Worm (Caenorhabditis elegans): ENCODE measurements around the gene spn-4.

spn-4 gene

DNA sequence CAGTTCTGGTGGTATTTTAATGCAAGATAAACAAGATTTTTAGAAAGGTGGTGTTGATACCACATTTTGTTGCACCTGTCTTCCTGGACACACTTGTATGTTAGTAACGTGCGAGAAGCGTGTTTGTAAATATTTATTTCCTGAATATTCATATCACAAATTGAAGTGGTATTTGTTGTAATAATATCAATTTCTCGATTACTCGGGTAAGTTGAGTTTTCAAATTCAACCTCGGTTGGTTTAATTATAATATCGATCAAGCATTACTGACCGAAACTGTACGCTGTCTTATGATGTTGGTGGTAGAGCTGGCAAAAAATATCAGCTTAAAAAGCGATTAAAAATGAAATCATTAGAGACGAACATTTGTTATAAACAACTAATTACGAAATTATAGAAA is 19.3 kb upstream of the spn-4 start, which contains the start of gene dmsr-11:
TSS of gene dmsr-11 (minus strand) at position 101 of the 400 bp plus-strand sequence.
- TF ChIP-seq sea-1 (GFP tag; conservative IDR thresholded peaks at IDR 0.05) (no peak), ceh-13 (GFP tag; optimal IDR thresholded peaks at IDR 0.05) (no peak), hnd-1 (tag; optimal IDR thresholded peaks at IDR 0.05) (no peak), ets-7 (tag; optimal IDR thresholded peaks at IDR 0.05) (no peak), aly-1 (tag; optimal IDR thresholded peaks at IDR 0.05) (no peak), ama-1 (optimal IDR thresholded peaks at IDR 0.05) (no peak), tbx-37 (GFP tag; conservative IDR thresholded peaks at IDR 0.05) (no peak), F13C5.2 (tag; optimal IDR thresholded peaks at IDR 0.05) (no peak), B0310.2 (tag; optimal IDR thresholded peaks at IDR 0.05) (no peak), hmg-4 (GFP tag; optimal IDR thresholded peaks at IDR 0.05) (no peak), flt-1 (GFP tag; IDR thresholded peaks at IDR 0.05) (no peak), hmbx-1 (tag; optimal IDR thresholded peaks at IDR 0.05) (no peak), tra-4 (tag; optimal IDR thresholded peaks at IDR 0.05) (no peak), scrt-1 (GFP tag; IDR thresholded peaks at IDR 0.05) (no peak), pes-1 (GFP tag; IDR thresholded peaks at IDR 0.05) (no peak)

DNA sequence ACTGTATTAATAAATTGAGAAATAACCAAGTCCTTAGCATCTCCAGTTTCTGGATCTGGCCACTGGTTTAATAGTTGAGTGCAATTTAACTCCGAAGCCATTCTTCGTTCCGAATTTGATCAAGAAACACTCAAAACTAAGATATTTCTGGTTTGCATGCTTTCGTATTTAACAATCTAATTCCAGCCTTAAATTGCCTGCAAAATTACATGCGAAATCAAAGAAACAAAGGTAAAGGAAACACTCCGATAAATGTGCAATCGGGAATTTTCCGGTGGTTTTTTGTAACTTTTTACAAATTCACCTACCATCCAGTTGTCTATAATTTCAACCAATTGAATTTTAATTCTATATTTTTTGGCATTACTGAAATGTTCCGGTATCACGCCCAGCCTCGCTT is 17.1 kb upstream of the spn-4 start, which contains the start of gene dmsr-10:
TSS of gene dmsr-10 (minus strand) at position 101 of the 400 bp plus-strand sequence.
- TF ChIP-seq ets-7 (tag; optimal IDR thresholded peaks at IDR 0.05) (no peak), hnd-1 (tag; optimal IDR thresholded peaks at IDR 0.05) (no peak), ceh-13 (GFP tag; optimal IDR thresholded peaks at IDR 0.05) (no peak), ama-1 (optimal IDR thresholded peaks at IDR 0.05) (no peak), scrt-1 (GFP tag; IDR thresholded peaks at IDR 0.05) (no peak), tbx-11 (GFP tag; IDR thresholded peaks at IDR 0.05) (no peak), F13C5.2 (tag; optimal IDR thresholded peaks at IDR 0.05) (no peak), aly-1 (tag; optimal IDR thresholded peaks at IDR 0.05) (no peak), tra-4 (tag; optimal IDR thresholded peaks at IDR 0.05) (no peak), sea-1 (GFP tag; conservative IDR thresholded peaks at IDR 0.05) (no peak), flt-1 (GFP tag; IDR thresholded peaks at IDR 0.05) (no peak), hmbx-1 (tag; optimal IDR thresholded peaks at IDR 0.05) (no peak)

DNA sequence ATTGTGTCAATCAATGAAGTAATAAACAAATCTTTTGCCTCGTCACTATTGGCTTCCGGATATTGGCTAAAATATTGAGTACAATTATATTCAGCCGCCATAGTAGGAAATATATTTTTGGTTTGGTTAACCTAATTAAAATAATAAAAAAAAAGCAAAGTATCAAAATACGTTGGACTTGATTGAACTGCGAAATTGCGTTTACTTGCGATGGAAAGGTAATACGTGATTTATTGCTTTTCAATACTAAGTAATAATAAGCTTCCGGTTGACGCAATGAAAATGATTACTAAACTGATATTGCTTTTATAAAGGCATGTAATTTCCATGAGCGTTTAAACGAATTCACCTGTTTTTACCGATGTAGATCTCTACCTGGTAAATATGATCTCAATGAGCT is 14.9 kb upstream of the spn-4 start, which contains the start of gene dmsr-9:
TSS of gene dmsr-9 (minus strand) at position 101 of the 400 bp plus-strand sequence.
- no peak for TF ChIP-seq ceh-36 (tag; optimal IDR thresholded peaks at IDR 0.05)
- TF ChIP-seq flt-1 (GFP tag; IDR thresholded peaks at IDR 0.05): no peak
- no peak for TF ChIP-seq ceh-13 (GFP tag; optimal IDR thresholded peaks at IDR 0.05)
- no peak for TF ChIP-seq tbx-11 (GFP tag; IDR thresholded peaks at IDR 0.05)
- no peak for TF ChIP-seq hnd-1 (tag; optimal IDR thresholded peaks at IDR 0.05)
- no peak for TF ChIP-seq hmbx-1 (tag; optimal IDR thresholded peaks at IDR 0.05)
- no peak for TF ChIP-seq scrt-1 (GFP tag; IDR thresholded peaks at IDR 0.05)
- no peak for TF ChIP-seq tra-4 (tag; optimal IDR thresholded peaks at IDR 0.05)
- TF ChIP-seq F13C5.2 (tag; optimal IDR thresholded peaks at IDR 0.05): no peak
- no peak for TF ChIP-seq tbx-37 (GFP tag; conservative IDR thresholded peaks at IDR 0.05)
- TF ChIP-seq aly-1 (tag; optimal IDR thresholded peaks at IDR 0.05): no peak
- no peak for TF ChIP-seq hmg-4 (GFP tag; optimal IDR thresholded peaks at IDR 0.05)
- no peak for TF ChIP-seq sea-1 (GFP tag; conservative IDR thresholded peaks at IDR 0.05)
- no peak for TF ChIP-seq ets-7 (tag; optimal IDR thresholded peaks at IDR 0.05)
- TF ChIP-seq B0310.2 (tag; optimal IDR thresholded peaks at IDR 0.05): no peak
- TF ChIP-seq ama-1 (optimal IDR thresholded peaks at IDR 0.05): no peak
- TF ChIP-seq pes-1 (GFP tag; IDR thresholded peaks at IDR 0.05): no peak

DNA sequence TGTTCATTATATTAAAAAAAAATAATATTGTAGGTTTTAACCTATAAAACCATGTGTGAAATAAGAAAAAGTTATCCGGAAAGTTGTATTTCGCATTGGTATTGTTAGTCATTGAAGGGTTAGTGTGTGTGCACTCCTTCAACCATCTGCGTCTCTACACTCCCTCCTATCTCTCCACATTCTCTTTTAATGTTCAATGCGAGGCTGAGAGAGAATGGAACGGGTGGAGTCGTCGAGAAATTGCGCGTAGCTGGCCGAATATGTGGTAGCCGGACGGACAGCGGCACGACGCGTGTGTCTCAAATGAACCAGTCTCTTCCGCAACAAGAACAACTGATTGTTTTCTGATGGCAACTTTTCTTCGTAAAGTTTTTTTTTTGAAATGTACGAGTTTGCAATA is 12.2 kb upstream of the spn-4 start:
- TF ChIP-seq ama-1 (optimal IDR thresholded peaks at IDR 0.05) (no peak), hmg-4 (GFP tag; optimal IDR thresholded peaks at IDR 0.05) (no peak), scrt-1 (GFP tag; IDR thresholded peaks at IDR 0.05) (no peak), ets-7 (tag; optimal IDR thresholded peaks at IDR 0.05) (no peak), F13C5.2 (tag; optimal IDR thresholded peaks at IDR 0.05) (no peak), tbx-11 (GFP tag; IDR thresholded peaks at IDR 0.05) (no peak), hmbx-1 (tag; optimal IDR thresholded peaks at IDR 0.05) (no peak), sea-1 (GFP tag; conservative IDR thresholded peaks at IDR 0.05) (no peak), tbx-37 (GFP tag; conservative IDR thresholded peaks at IDR 0.05) (no peak), B0310.2 (tag; optimal IDR thresholded peaks at IDR 0.05) (no peak), hnd-1 (tag; optimal IDR thresholded peaks at IDR 0.05) (no peak), aly-1 (tag; optimal IDR thresholded peaks at IDR 0.05) (no peak)

DNA sequence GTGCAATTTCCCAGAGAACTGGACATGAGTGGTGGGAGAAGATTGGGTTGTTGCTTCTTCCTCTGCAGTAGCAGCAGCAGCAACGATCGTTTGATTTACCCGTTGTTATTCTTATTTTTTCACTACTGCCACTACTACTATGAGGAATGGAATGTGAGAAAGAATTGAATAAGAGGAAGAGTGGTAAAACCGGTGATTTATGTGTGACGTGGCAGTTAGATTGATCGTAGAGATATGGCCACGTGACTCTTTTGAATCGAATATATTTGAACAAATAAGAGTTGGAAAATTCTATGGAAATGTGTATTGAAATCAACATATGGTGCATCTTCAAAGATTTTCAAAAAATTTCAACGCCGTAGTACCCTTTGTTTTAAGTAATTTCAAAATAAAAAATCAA is 11.6 kb upstream of the spn-4 start:
- TF ChIP-seq ets-7 (tag; optimal IDR thresholded peaks at IDR 0.05) (no peak), hmg-4 (GFP tag; optimal IDR thresholded peaks at IDR 0.05) (no peak), tra-4 (tag; optimal IDR thresholded peaks at IDR 0.05) (no peak), ama-1 (optimal IDR thresholded peaks at IDR 0.05) (no peak), hmbx-1 (tag; optimal IDR thresholded peaks at IDR 0.05) (no peak), sea-1 (GFP tag; conservative IDR thresholded peaks at IDR 0.05) (no peak), B0310.2 (tag; optimal IDR thresholded peaks at IDR 0.05) (no peak), ceh-36 (tag; optimal IDR thresholded peaks at IDR 0.05) (no peak), flt-1 (GFP tag; IDR thresholded peaks at IDR 0.05) (no peak), pes-1 (GFP tag; IDR thresholded peaks at IDR 0.05) (no peak), tbx-37 (GFP tag; conservative IDR thresholded peaks at IDR 0.05) (no peak)

DNA sequence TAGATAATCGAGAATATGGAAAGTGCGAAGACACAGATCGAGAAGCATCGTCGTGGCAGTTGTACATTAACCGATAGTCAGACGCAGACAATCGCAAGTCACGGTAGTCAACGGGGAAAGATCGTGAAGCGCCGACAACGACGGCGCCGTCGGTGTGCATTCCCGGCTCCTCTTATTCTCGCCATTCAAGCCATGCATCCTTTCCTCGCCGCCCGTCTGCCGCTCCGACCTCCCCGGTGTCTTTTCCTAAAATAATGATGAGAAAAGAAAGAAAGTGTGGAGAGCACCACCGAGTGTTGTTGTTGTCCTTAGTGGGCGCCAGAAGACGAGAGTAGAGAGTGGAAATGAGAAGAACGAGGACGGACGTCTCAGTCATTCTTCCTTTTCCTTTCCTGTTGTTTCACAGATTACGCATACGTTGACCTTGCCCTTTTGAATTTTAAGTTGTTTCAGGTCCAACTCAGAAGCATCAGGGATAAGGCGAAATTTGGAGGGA is 9.1 kb upstream of the spn-4 start, which contains the start of gene ZC404.1:
TSS of gene ZC404.1 (plus strand) at position 446 of the 496 bp plus-strand sequence.
- no peak for TF ChIP-seq flt-1 (GFP tag; IDR thresholded peaks at IDR 0.05)
- TF ChIP-seq B0310.2 (tag; optimal IDR thresholded peaks at IDR 0.05): no peak
- no peak for TF ChIP-seq F13C5.2 (tag; optimal IDR thresholded peaks at IDR 0.05)
- no peak for TF ChIP-seq hmbx-1 (tag; optimal IDR thresholded peaks at IDR 0.05)
- TF ChIP-seq pes-1 (GFP tag; IDR thresholded peaks at IDR 0.05): no peak
- TF ChIP-seq tra-4 (tag; optimal IDR thresholded peaks at IDR 0.05): no peak
- no peak for TF ChIP-seq ets-7 (tag; optimal IDR thresholded peaks at IDR 0.05)
- no peak for TF ChIP-seq tbx-37 (GFP tag; conservative IDR thresholded peaks at IDR 0.05)
- no peak for TF ChIP-seq hnd-1 (tag; optimal IDR thresholded peaks at IDR 0.05)
- no peak for TF ChIP-seq ceh-13 (GFP tag; optimal IDR thresholded peaks at IDR 0.05)
- TF ChIP-seq ceh-36 (tag; optimal IDR thresholded peaks at IDR 0.05): no peak

DNA sequence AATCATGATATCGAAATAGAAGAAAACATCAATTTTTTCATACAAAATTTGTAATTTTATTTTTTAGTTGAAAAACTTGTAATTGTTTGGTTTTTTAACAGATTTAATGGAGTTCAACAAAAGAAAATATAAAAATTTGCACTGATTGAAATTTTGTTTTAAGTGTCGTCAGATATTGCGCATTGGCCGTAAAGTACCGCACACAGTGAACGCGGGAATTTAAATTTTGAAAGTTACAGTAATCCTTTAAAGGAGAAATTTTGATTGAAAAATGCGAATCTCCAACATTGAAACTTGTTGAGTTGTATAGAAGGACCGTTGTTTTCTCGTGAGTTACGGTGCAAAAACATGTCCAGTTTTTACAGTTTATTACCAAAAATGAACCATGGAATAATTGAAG is 8.3 kb upstream of the spn-4 start:
- TF ChIP-seq tra-4 (tag; optimal IDR thresholded peaks at IDR 0.05) (no peak), scrt-1 (GFP tag; IDR thresholded peaks at IDR 0.05) (no peak), F13C5.2 (tag; optimal IDR thresholded peaks at IDR 0.05) (no peak), B0310.2 (tag; optimal IDR thresholded peaks at IDR 0.05) (no peak), tbx-37 (GFP tag; conservative IDR thresholded peaks at IDR 0.05) (no peak), ceh-36 (tag; optimal IDR thresholded peaks at IDR 0.05) (no peak), ama-1 (optimal IDR thresholded peaks at IDR 0.05) (no peak), tbx-11 (GFP tag; IDR thresholded peaks at IDR 0.05) (no peak), ceh-13 (GFP tag; optimal IDR thresholded peaks at IDR 0.05) (no peak), ets-7 (tag; optimal IDR thresholded peaks at IDR 0.05) (no peak), pes-1 (GFP tag; IDR thresholded peaks at IDR 0.05) (no peak), hmg-4 (GFP tag; optimal IDR thresholded peaks at IDR 0.05) (no peak), sea-1 (GFP tag; conservative IDR thresholded peaks at IDR 0.05) (no peak), aly-1 (tag; optimal IDR thresholded peaks at IDR 0.05) (no peak), hnd-1 (tag; optimal IDR thresholded peaks at IDR 0.05) (no peak), flt-1 (GFP tag; IDR thresholded peaks at IDR 0.05) (no peak), hmbx-1 (tag; optimal IDR thresholded peaks at IDR 0.05) (no peak)
